Fruit fly (Drosophila melanogaster) whole organism, prepupa: Measurements from ENCODE around the gene Bx.
A peak's percentile ranks its signal among the peaks of the same experiment; 100 is the strongest.

ENCODE experiments used
- CG10669 ChIP-seq: fragments of 200-800 bp; sonication (Bioruptor generic); optimal IDR thresholded peaks from 3 replicates; lab custom pipeline; 2018; ENCODE audit warnings: missing biosample characterization, mild to moderate bottlenecking, missing genetic modification characterization, moderate library complexity
- CG11762 ChIP-seq: fragments of 200-800 bp; sonication (Bioruptor generic); optimal IDR thresholded peaks from 3 replicates; lab custom pipeline; 2016; ENCODE audit warnings: missing biosample characterization, missing genetic modification characterization; ENCODE audit not compliant: insufficient read depth
- CG15336 ChIP-seq: fragments of 200-800 bp; sonication (Bioruptor generic); IDR thresholded peaks from 2 replicates; pipeline ENCODE4 v1.3.6; 2022; ENCODE audit warnings: missing biosample characterization, missing genetic modification characterization
- CG1621 ChIP-seq: fragments of 200-800 bp; sonication (Bioruptor generic); optimal IDR thresholded peaks from 3 replicates; lab custom pipeline; 2018; ENCODE audit warnings: missing biosample characterization, mild to moderate bottlenecking, missing genetic modification characterization
- CG16779 ChIP-seq: fragments of 200-800 bp; sonication (Bioruptor generic); optimal IDR thresholded peaks from 3 replicates; lab custom pipeline; 2017; ENCODE audit warnings: missing biosample characterization, mild to moderate bottlenecking, missing genetic modification characterization
- CG32006 ChIP-seq: fragments of 200-800 bp; sonication (Bioruptor generic); optimal IDR thresholded peaks from 3 replicates; lab custom pipeline; 2017; ENCODE audit warnings: missing biosample characterization, mild to moderate bottlenecking, missing genetic modification characterization
- CG34406 ChIP-seq: fragments of 200-800 bp; sonication (Bioruptor generic); optimal IDR thresholded peaks from 3 replicates; lab custom pipeline; 2016; ENCODE audit warnings: missing biosample characterization, missing genetic modification characterization
- CG3919 ChIP-seq: fragments of 200-800 bp; sonication (Bioruptor generic); optimal IDR thresholded peaks from 3 replicates; lab custom pipeline; 2016; ENCODE audit warnings: missing biosample characterization, missing genetic modification characterization
- CG6163 ChIP-seq: fragments of 200-800 bp; sonication (Bioruptor generic); IDR thresholded peaks from 3 replicates; pipeline ENCODE4 v1.3.6; 2022; ENCODE audit warnings: missing biosample characterization, missing genetic modification characterization
- CG6276 ChIP-seq: fragments of 200-800 bp; sonication (Bioruptor generic); optimal IDR thresholded peaks from 2 replicates; lab custom pipeline; 2017; ENCODE audit warnings: missing biosample characterization, mild to moderate bottlenecking, missing genetic modification characterization
- CG6792 ChIP-seq: fragments of 200-800 bp; sonication (Bioruptor generic); optimal IDR thresholded peaks from 3 replicates; lab custom pipeline; 2016; ENCODE audit warnings: missing biosample characterization, missing genetic modification characterization
- CG6808 ChIP-seq: fragments of 200-800 bp; sonication (Bioruptor generic); optimal IDR thresholded peaks from 3 replicates; lab custom pipeline; 2017; ENCODE audit warnings: missing biosample characterization, missing genetic modification characterization, mild to moderate bottlenecking, moderate library complexity, missing genetic modification reagents
- CG6854 ChIP-seq: fragments of 200-800 bp; sonication (Bioruptor generic); optimal IDR thresholded peaks from 2 replicates; lab custom pipeline; 2017; ENCODE audit warnings: missing biosample characterization, mild to moderate bottlenecking, missing genetic modification characterization
- CG8119 ChIP-seq: fragments of 200-800 bp; sonication (Bioruptor generic); IDR thresholded peaks from 3 replicates; pipeline ENCODE4 v1.3.6; 2022; ENCODE audit warnings: missing biosample characterization, missing genetic modification characterization
- CG8319 ChIP-seq: fragments of 200-800 bp; sonication (Bioruptor generic); optimal IDR thresholded peaks from 3 replicates; lab custom pipeline; 2016; ENCODE audit warnings: missing biosample characterization, missing genetic modification characterization
- CG8632 ChIP-seq: fragments of 200-800 bp; sonication (Bioruptor generic); optimal IDR thresholded peaks from 3 replicates; lab custom pipeline; 2016; ENCODE audit warnings: missing biosample characterization, missing genetic modification characterization
- CG9139 ChIP-seq: fragments of 200-800 bp; sonication (Bioruptor generic); optimal IDR thresholded peaks from 3 replicates; lab custom pipeline; 2017; ENCODE audit warnings: missing biosample characterization, mild to moderate bottlenecking, missing genetic modification characterization
- Eip75B ChIP-seq: fragments of 200-800 bp; sonication (Bioruptor generic); optimal IDR thresholded peaks from 3 replicates; lab custom pipeline; 2016; ENCODE audit warnings: missing biosample characterization, missing genetic modification characterization
- Eip93F ChIP-seq: fragments of 200-800 bp; sonication (Bioruptor generic); optimal IDR thresholded peaks from 2 replicates; lab custom pipeline; 2016; ENCODE audit warnings: missing biosample characterization, mild to moderate bottlenecking, missing genetic modification characterization
- Gug ChIP-seq: fragments of 200-800 bp; sonication (Bioruptor generic); IDR thresholded peaks from 2 replicates; pipeline ENCODE4 v1.3.6; 2022; ENCODE audit warnings: missing biosample characterization, missing genetic modification characterization
- Hr4 ChIP-seq: fragments of 200-800 bp; sonication (Bioruptor generic); optimal IDR thresholded peaks from 3 replicates; lab custom pipeline; 2016; ENCODE audit warnings: missing biosample characterization, missing genetic modification characterization
- Smox ChIP-seq: fragments of 200-800 bp; sonication (Bioruptor generic); optimal IDR thresholded peaks from 3 replicates; lab custom pipeline; 2016; ENCODE audit warnings: missing biosample characterization, missing genetic modification characterization
- Sox15 ChIP-seq: fragments of 200-800 bp; sonication (Bioruptor generic); optimal IDR thresholded peaks from 3 replicates; lab custom pipeline; 2016; ENCODE audit warnings: missing biosample characterization, missing genetic modification characterization
- cyc ChIP-seq: fragments of 200-800 bp; sonication (Bioruptor generic); optimal IDR thresholded peaks from 3 replicates; lab custom pipeline; 2016; ENCODE audit warnings: missing biosample characterization, missing genetic modification characterization
- dsx ChIP-seq: fragments of 200-800 bp; optimal IDR thresholded peaks from 3 replicates; lab custom pipeline; 2019; ENCODE audit warnings: missing biosample characterization, mild to moderate bottlenecking, missing genetic modification characterization, moderate library complexity; ENCODE audit not compliant: poor library complexity, severe bottlenecking
- eg ChIP-seq: fragments of 200-800 bp; sonication (Bioruptor generic); IDR thresholded peaks from 3 replicates; pipeline ENCODE4 v1.3.6; 2022; ENCODE audit warnings: missing biosample characterization, missing genetic modification characterization
- esn ChIP-seq: fragments of 200-800 bp; sonication (Bioruptor generic); optimal IDR thresholded peaks from 2 replicates; lab custom pipeline; 2016; ENCODE audit warnings: missing biosample characterization, mild to moderate bottlenecking, missing genetic modification characterization, moderate library complexity
- fd59A ChIP-seq: fragments of 200-800 bp; sonication (Bioruptor generic); optimal IDR thresholded peaks from 2 replicates; lab custom pipeline; 2017; ENCODE audit warnings: missing biosample characterization, mild to moderate bottlenecking, missing genetic modification characterization, missing genetic modification reagents
- fd85E ChIP-seq: fragments of 200-800 bp; sonication (Bioruptor generic); optimal IDR thresholded peaks from 3 replicates; lab custom pipeline; 2016; ENCODE audit warnings: missing biosample characterization, missing genetic modification characterization
- net ChIP-seq: fragments of 200-800 bp; sonication (Bioruptor generic); optimal IDR thresholded peaks from 3 replicates; lab custom pipeline; 2016; ENCODE audit warnings: missing biosample characterization, missing genetic modification characterization
- salr ChIP-seq, 2 experiments: fragments of 200-800 bp; sonication (Bioruptor generic); optimal IDR thresholded peaks; 3 replicates each; lab custom pipeline; 2016 to 2018; ENCODE audit warnings: missing biosample characterization in 2 of 2, missing genetic modification characterization in 2 of 2, mild to moderate bottlenecking in 1 of 2
- svp ChIP-seq: fragments of 200-800 bp; sonication (Bioruptor generic); peaks from one replicate; lab custom pipeline; 2016; ENCODE audit warnings: missing biosample characterization, missing genetic modification characterization
- topi ChIP-seq: fragments of 200-800 bp; sonication (Bioruptor generic); optimal IDR thresholded peaks from 3 replicates; lab custom pipeline; 2016; ENCODE audit warnings: missing biosample characterization, missing genetic modification characterization
- vri ChIP-seq: fragments of 200-800 bp; sonication (Bioruptor generic); optimal IDR thresholded peaks from 3 replicates; lab custom pipeline; 2016; ENCODE audit warnings: missing biosample characterization, mild to moderate bottlenecking, missing genetic modification characterization

Bx gene

DNA sequence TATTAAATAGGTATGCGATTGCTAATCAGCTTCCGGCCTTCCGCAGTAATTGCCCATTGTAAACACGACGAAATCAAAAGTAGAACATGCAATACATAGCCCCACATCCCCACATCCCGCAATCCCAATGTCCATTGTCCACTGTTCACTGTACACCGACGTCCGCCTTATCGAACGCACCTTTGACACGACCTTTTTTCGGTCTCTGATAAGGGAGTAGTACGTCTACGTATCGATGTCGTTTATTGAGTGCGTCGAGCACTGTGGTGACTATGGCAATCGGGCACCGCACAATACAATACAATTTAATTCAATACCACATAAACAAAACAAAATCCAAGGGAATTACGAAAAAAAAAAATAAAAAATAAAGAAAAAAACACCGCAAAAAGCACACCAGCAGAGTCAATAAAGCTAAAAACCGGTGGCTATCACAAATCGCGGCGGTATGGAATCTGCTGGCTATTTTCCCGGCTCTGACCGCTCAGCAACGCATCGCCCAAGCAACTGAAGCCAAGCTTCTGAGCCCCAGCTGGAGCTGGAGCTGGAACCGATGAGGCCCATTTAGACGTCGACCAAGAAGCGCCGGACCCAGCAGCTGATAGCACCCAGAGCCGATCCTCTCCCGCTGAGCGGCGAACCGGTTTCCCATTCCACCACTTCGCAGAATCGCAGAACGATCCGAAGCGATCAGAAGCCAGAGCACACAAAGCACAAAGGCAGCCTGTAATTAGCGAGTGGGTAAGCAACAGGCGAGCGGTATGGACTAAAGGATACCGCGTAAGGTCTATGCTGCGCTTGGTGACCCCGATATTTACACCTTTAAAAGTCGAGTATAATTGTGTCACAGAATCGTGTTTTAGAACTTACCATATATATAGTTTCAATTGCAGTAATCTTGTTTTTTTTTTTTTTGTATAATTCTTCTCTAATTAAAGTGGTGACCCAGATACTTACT, 31.7 kb upstream of the Bx start, which contains the start of gene Hayan (continued):
- no peak for TF ChIP-seq fd85E (GFP tag; lab: Kevin White, UChicago)
- TF ChIP-seq CG8319: peak; percentile 44
- no peak for TF ChIP-seq CG8632 (GFP tag; lab: Kevin White, UChicago)
- peak; percentile 99 for TF ChIP-seq svp (GFP tag; lab: Kevin White, UChicago)
- TF ChIP-seq dsx (GFP tag; lab: Kevin White, UChicago): peak; percentile 14
- peak; percentile 51 for TF ChIP-seq CG6276 (GFP tag; lab: Kevin White, UChicago)
- TF ChIP-seq Eip93F (GFP tag; lab: Kevin White, UChicago): no peak
- TF ChIP-seq CG8119 (GFP tag; lab: Robert Waterston, UW): peak; percentile 41; the same call in 1 of the 3 replicates
- peak; percentile 88 for TF ChIP-seq CG6854 (GFP tag; lab: Kevin White, UChicago)
- peak; percentile 53 for TF ChIP-seq vri (GFP tag; lab: Kevin White, UChicago)
- no peak for TF ChIP-seq Sox15 (GFP tag; lab: Kevin White, UChicago)
- no peak for TF ChIP-seq CG11762 (GFP tag; lab: Kevin White, UChicago)
- peak; percentile 33; the same call in 1 of the 2 replicates for TF ChIP-seq CG15336 (GFP tag; lab: Robert Waterston, UW)
- peak; percentile 6 for TF ChIP-seq CG6792 (GFP tag; lab: Kevin White, UChicago)
- TF ChIP-seq Gug: no peak
- peak; percentile 18 for TF ChIP-seq topi (GFP tag; lab: Kevin White, UChicago)
- TF ChIP-seq CG6808 (GFP tag; lab: Kevin White, UChicago): peak; percentile 85
- TF ChIP-seq, all 60 proteins: peak for 32

DNA sequence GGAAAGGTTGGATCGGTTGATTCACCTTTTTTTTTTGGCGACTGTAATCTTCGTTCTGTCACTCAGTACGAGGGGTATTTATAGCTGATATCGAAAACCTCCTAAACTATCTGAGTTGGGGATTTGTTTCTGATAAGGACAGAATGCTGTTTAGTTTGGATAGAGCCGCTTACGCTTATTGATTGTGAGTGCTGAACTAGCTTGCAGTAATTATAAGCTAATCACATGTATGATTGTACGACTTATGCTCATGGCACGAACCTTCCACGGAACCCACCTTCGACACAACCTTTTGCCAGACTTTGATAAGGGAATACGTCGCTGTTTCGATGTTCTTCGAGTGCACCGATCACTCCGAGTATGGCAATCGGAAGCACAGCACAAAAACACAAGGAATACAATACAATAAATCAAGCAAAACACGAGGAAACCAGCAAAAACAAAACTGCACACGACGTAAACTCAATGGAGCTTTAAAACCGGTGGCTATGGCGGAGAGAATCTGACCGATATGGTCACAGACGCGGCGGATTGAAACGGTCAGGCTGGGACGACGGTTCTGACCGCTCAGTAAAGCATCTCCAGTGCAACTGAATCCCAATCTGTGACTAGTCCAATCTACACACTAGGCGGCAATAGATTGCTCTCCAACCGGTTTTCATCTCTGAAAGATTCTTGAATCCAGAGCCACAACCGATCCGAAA, 28.7 kb upstream of the Bx start, which contains the start of gene psh:
Gene psh, minus strand, starts transcription at position 566 of the 704 bp plus-strand sequence.
- TF ChIP-seq CG6163 (GFP tag; lab: Robert Waterston, UW) (no peak), CG10669 (no peak), fd59A (GFP tag; lab: Kevin White, UChicago) (no peak), cyc (no peak), Smox (GFP tag; lab: Kevin White, UChicago) (no peak), net (GFP tag; lab: Kevin White, UChicago) (peak; percentile 12), vri (GFP tag; lab: Kevin White, UChicago) (no peak), CG9139 (GFP tag; lab: Kevin White, UChicago) (peak; percentile 20), dsx (GFP tag; lab: Kevin White, UChicago) (no peak), CG34406 (GFP tag; lab: Kevin White, UChicago) (peak; percentile 2), CG11762 (GFP tag; lab: Kevin White, UChicago) (no peak), eg (GFP tag; lab: Robert Waterston, UW) (no peak), CG1621 (tag; lab: Kevin White, UChicago) (peak; percentile 67), CG6276 (GFP tag; lab: Kevin White, UChicago) (no peak), Eip75B (GFP tag; lab: Kevin White, UChicago) (peak; percentile 21), CG32006 (GFP tag; lab: Kevin White, UChicago) (peak; percentile 41), CG6792 (GFP tag; lab: Kevin White, UChicago) (no peak), CG16779 (no peak), Hr4 (peak; percentile 26), salr (GFP tag; optimal IDR thresholded peaks at IDR 0.05; lab: Kevin White, UChicago) (no peak), esn (GFP tag; lab: Kevin White, UChicago) (peak; percentile 17), Eip93F (GFP tag; lab: Kevin White, UChicago) (no peak), svp (GFP tag; lab: Kevin White, UChicago) (peak; percentile 98), CG6808 (GFP tag; lab: Kevin White, UChicago) (peak; percentile 13), CG3919 (GFP tag; lab: Kevin White, UChicago) (no peak), CG8119 (GFP tag; lab: Robert Waterston, UW) (no peak)
